Fruit fly (Drosophila melanogaster): ENCODE data around the gene CG17681.
A peak's percentile ranks its signal among the peaks of the same experiment; 100 is the strongest.

Gene CG17681

DNA sequence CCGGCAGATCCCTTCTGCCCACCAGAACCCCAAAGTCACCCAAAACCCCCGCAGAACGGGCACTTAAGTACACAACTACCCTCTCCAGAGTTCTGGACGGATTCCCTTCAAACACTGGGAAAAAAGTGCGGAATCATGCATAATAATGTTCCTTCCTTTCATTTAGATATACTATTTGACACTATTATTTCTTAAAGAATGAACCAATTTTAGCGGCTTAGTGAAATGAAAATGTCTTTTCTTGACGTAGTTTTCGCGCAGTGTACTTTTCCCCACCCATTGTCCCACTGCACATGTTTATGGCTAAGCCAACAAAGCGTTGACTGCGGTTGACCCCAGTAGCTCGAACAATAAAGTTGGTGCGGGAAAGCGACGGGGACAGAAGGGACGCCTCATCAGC lies 33.8 kb downstream of the CG17681 start (continued):
- TF ChIP-seq CG17359 (tag; optimal IDR thresholded peaks at IDR 0.05) (no peak), Rfx (GFP tag; IDR thresholded peaks at IDR 0.05) (no peak), CG11398 (GFP tag; optimal IDR thresholded peaks at IDR 0.05) (no peak), NfI (GFP tag; optimal IDR thresholded peaks at IDR 0.05) (no peak), cg (GFP tag; optimal IDR thresholded peaks at IDR 0.05) (no peak), CG16815 (GFP tag; optimal IDR thresholded peaks at IDR 0.05) (no peak), CG17361 (GFP tag; IDR thresholded peaks at IDR 0.05) (no peak), CG12659 (GFP tag; optimal IDR thresholded peaks at IDR 0.05) (no peak), CG15696 (tag; optimal IDR thresholded peaks at IDR 0.05) (no peak), CG8359 (GFP tag; optimal IDR thresholded peaks at IDR 0.05; ENCODE audit: borderline replicate concordance) (no peak), h (optimal IDR thresholded peaks at IDR 0.05) (no peak), NK7.1 (GFP tag; optimal IDR thresholded peaks at IDR 0.05) (no peak), ssp (GFP tag; IDR thresholded peaks at IDR 0.05) (no peak), zen (tag; optimal IDR thresholded peaks at IDR 0.05) (no peak), tin (GFP tag; optimal IDR thresholded peaks at IDR 0.05) (no peak), ac (GFP tag; optimal IDR thresholded peaks at IDR 0.05) (no peak), unpg (GFP tag; optimal IDR thresholded peaks at IDR 0.05) (no peak), zfh2 (GFP tag; optimal IDR thresholded peaks at IDR 0.05) (no peak), fd64A (GFP tag; optimal IDR thresholded peaks at IDR 0.05) (no peak), CG9727 (GFP tag; optimal IDR thresholded peaks at IDR 0.05) (no peak), CG12104 (GFP tag; optimal IDR thresholded peaks at IDR 0.05) (no peak), Tbp (GFP tag; optimal IDR thresholded peaks at IDR 0.05) (no peak), Xrp1 (GFP tag; IDR thresholded peaks at IDR 0.05) (peak; percentile 52; the same call in 1 of the 2 replicates), mirr (GFP tag; optimal IDR thresholded peaks at IDR 0.05) (no peak), Sox102F (GFP tag; optimal IDR thresholded peaks at IDR 0.05) (peak; percentile 47), Doc2 (GFP tag; IDR thresholded peaks at IDR 0.05) (no peak), MTF-1 (GFP tag; optimal IDR thresholded peaks at IDR 0.05; ENCODE audit: borderline replicate concordance) (no peak), lab (GFP tag; optimal IDR thresholded peaks at IDR 0.05) (peak; percentile 65), CG10209 (GFP tag; optimal IDR thresholded peaks at IDR 0.05) (peak; percentile 1), CG11560 (tag; IDR thresholded peaks at IDR 0.05) (no peak), gsb-n (tag; optimal IDR thresholded peaks at IDR 0.05) (no peak), D19B (GFP tag; optimal IDR thresholded peaks at IDR 0.05) (no peak), Dip2 (GFP tag; IDR thresholded peaks at IDR 0.05) (no peak), Vsx1 (GFP tag; optimal IDR thresholded peaks at IDR 0.05) (no peak), CG12391 (tag; optimal IDR thresholded peaks at IDR 0.05) (no peak), slp2 (GFP tag; optimal IDR thresholded peaks at IDR 0.05) (peak; percentile 0), Fer3 (tag; optimal IDR thresholded peaks at IDR 0.05) (no peak), CG7928 (GFP tag; optimal IDR thresholded peaks at IDR 0.05) (no peak), CG3065 (GFP tag; optimal IDR thresholded peaks at IDR 0.05) (no peak), grn (GFP tag; optimal IDR thresholded peaks at IDR 0.05) (no peak), CG8944 (GFP tag; optimal IDR thresholded peaks at IDR 0.05) (no peak), hkb (optimal IDR thresholded peaks at IDR 0.05) (no peak), hkb (GFP tag; IDR thresholded peaks at IDR 0.05) (no peak), Scr (GFP tag; IDR thresholded peaks at IDR 0.05; ENCODE audit: partially characterized antibody) (no peak), Dbx (GFP tag; IDR thresholded peaks at IDR 0.05) (0 out of 3 replicates have a peak, but pooled peaks have one; percentile 29), dimm (GFP tag; IDR thresholded peaks at IDR 0.05) (no peak), ftz-f1 (GFP tag; optimal IDR thresholded peaks at IDR 0.05) (no peak), eve (GFP tag; optimal IDR thresholded peaks at IDR 0.05) (no peak), CG11723 (GFP tag; optimal IDR thresholded peaks at IDR 0.05) (no peak), CG15514 (GFP tag; optimal IDR thresholded peaks at IDR 0.05) (peak; percentile 24), CG7745 (tag; optimal IDR thresholded peaks at IDR 0.05) (no peak), btn (GFP tag; optimal IDR thresholded peaks at IDR 0.05) (no peak)

All from whole organism, embryonic.